Worm (Caenorhabditis elegans) whole organism, young adult: Measurements from ENCODE around the gene H34I24.1.

Source experiments
- B0035.1 ChIP-seq: sonication (generic microtip); optimal IDR thresholded peaks from 2 replicates; lab custom pipeline; 2016; ENCODE audit warnings: missing genetic modification characterization, mild to moderate bottlenecking, missing compliant biosample characterization, missing genotype, missing genetic modification reagents
- D2030.7 ChIP-seq: fragments of 200-800 bp; sonication (Bioruptor generic); IDR thresholded peaks from 2 replicates; pipeline ENCODE4 v1.3.6; 2022; ENCODE audit warnings: missing genetic modification reagents, missing genetic modification characterization, missing compliant biosample characterization
- F10E7.11 ChIP-seq: sonication (generic microtip); optimal IDR thresholded peaks from 2 replicates; lab custom pipeline; 2017; ENCODE audit warnings: mild to moderate bottlenecking, missing genetic modification characterization, moderate library complexity, missing compliant biosample characterization
- F33H1.4 ChIP-seq: fragments of 200-800 bp; sonication (Bioruptor generic); IDR thresholded peaks from 2 replicates; pipeline ENCODE4 v1.3.6; 2022; ENCODE audit warnings: missing genetic modification reagents, missing genetic modification characterization, missing compliant biosample characterization
- K11D2.4 ChIP-seq: fragments of 200-800 bp; sonication (Bioruptor generic); IDR thresholded peaks from 2 replicates; pipeline ENCODE4 v1.3.6; 2022; ENCODE audit warnings: missing genetic modification reagents, missing genetic modification characterization, missing compliant biosample characterization
- K12H6.12 ChIP-seq: fragments of 200-800 bp; sonication (Bioruptor generic); optimal IDR thresholded peaks from 2 replicates; lab custom pipeline; 2018; ENCODE audit warnings: mild to moderate bottlenecking, missing genetic modification characterization, missing compliant biosample characterization
- T07F8.4 ChIP-seq: sonication (generic microtip); optimal IDR thresholded peaks from 2 replicates; lab custom pipeline; 2016; ENCODE audit warnings: mild to moderate bottlenecking, missing genetic modification characterization, moderate library complexity, missing compliant biosample characterization
- Y53F4B.3 ChIP-seq: fragments of 200-800 bp; sonication (Bioruptor generic); IDR thresholded peaks from 2 replicates; pipeline ENCODE4 v1.3.6; 2022; ENCODE audit warnings: missing genetic modification reagents, missing genetic modification characterization, missing compliant biosample characterization
- atf-7 ChIP-seq: sonication (generic microtip); optimal IDR thresholded peaks from 2 replicates; lab custom pipeline; 2017; ENCODE audit warnings: mild to moderate bottlenecking, missing genetic modification characterization, missing compliant biosample characterization
- athp-1 ChIP-seq: sonication (generic microtip); optimal IDR thresholded peaks from 2 replicates; lab custom pipeline; 2017; ENCODE audit warnings: mild to moderate bottlenecking, missing genetic modification characterization, missing compliant biosample characterization
- attf-3 ChIP-seq: fragments of 200-800 bp; sonication (Bioruptor generic); conservative IDR thresholded peaks from 2 replicates; pipeline ENCODE4 v1.3.6; 2022; ENCODE audit warnings: missing genetic modification reagents, missing genetic modification characterization, missing compliant biosample characterization
- ceh-79 ChIP-seq: sonication (generic microtip); optimal IDR thresholded peaks from 2 replicates; lab custom pipeline; 2017; ENCODE audit warnings: mild to moderate bottlenecking, missing genetic modification characterization, missing compliant biosample characterization
- chd-7 ChIP-seq: sonication (generic microtip); optimal IDR thresholded peaks from 2 replicates; lab custom pipeline; 2016; ENCODE audit warnings: mild to moderate bottlenecking, missing genetic modification characterization, moderate library complexity, missing compliant biosample characterization
- dox-1 ChIP-seq: fragments of 200-800 bp; sonication (Bioruptor generic); IDR thresholded peaks from 2 replicates; pipeline ENCODE4 v1.3.6; 2022; ENCODE audit warnings: missing genetic modification reagents, missing genetic modification characterization, missing compliant biosample characterization
- dpff-1 ChIP-seq: sonication (generic microtip); optimal IDR thresholded peaks from 2 replicates; lab custom pipeline; 2017; ENCODE audit warnings: mild to moderate bottlenecking, missing genetic modification characterization, missing compliant biosample characterization
- dpl-1 ChIP-seq: fragments of 150-350 bp; optimal IDR thresholded peaks from 2 replicates; lab custom pipeline; 2014; ENCODE audit warnings: missing biosample characterization, missing genetic modification reagents, missing genetic modification characterization
- efl-1 ChIP-seq: fragments of 150-350 bp; optimal IDR thresholded peaks from 2 replicates; lab custom pipeline; 2014; ENCODE audit warnings: missing biosample characterization, missing genetic modification reagents, missing genetic modification characterization
- him-1 ChIP-seq: sonication (generic microtip); optimal IDR thresholded peaks from 2 replicates; lab custom pipeline; 2016; ENCODE audit warnings: missing genotype, missing genetic modification reagents, missing genetic modification characterization, missing compliant biosample characterization
- hlh-12 ChIP-seq: sonication (generic microtip); optimal IDR thresholded peaks from 2 replicates; lab custom pipeline; 2016; ENCODE audit warnings: missing genetic modification characterization, missing compliant biosample characterization
- hlh-26 ChIP-seq: fragments of 200-800 bp; sonication (Bioruptor generic); conservative IDR thresholded peaks from 2 replicates; pipeline ENCODE4 v1.3.6; 2022; ENCODE audit warnings: missing genetic modification reagents, missing genetic modification characterization, missing compliant biosample characterization
- hmg-1.2 ChIP-seq: fragments of 200-800 bp; sonication (Bioruptor generic); IDR thresholded peaks from 2 replicates; pipeline ENCODE4 v1.3.6; 2022; ENCODE audit warnings: missing genetic modification reagents, missing genetic modification characterization, missing compliant biosample characterization
- lsl-1 ChIP-seq: fragments of 200-800 bp; sonication (Bioruptor generic); optimal IDR thresholded peaks from 2 replicates; lab custom pipeline; 2018; ENCODE audit warnings: mild to moderate bottlenecking, missing genetic modification characterization, moderate library complexity, missing compliant biosample characterization
- lsy-27 ChIP-seq: sonication (generic microtip); optimal IDR thresholded peaks from 2 replicates; lab custom pipeline; 2017; ENCODE audit warnings: missing genetic modification characterization, mild to moderate bottlenecking, missing compliant biosample characterization, antibody characterized with exemption, missing genotype, borderline replicate concordance; ENCODE audit not compliant: insufficient read depth
- madf-10 ChIP-seq: sonication (generic microtip); optimal IDR thresholded peaks from 2 replicates; lab custom pipeline; 2016; ENCODE audit warnings: mild to moderate bottlenecking, missing genetic modification characterization, missing compliant biosample characterization
- mel-28 ChIP-seq: sonication (generic microtip); optimal IDR thresholded peaks from 2 replicates; lab custom pipeline; 2016; ENCODE audit warnings: borderline replicate concordance, mild to moderate bottlenecking, missing genetic modification characterization, missing compliant biosample characterization
- nfyb-1 ChIP-seq: fragments of 200-800 bp; sonication (Bioruptor generic); IDR thresholded peaks from 2 replicates; pipeline ENCODE4 v1.3.6; 2022; ENCODE audit warnings: missing genetic modification reagents, missing genetic modification characterization, missing compliant biosample characterization
- nhr-120 ChIP-seq: fragments of 200-800 bp; sonication (Bioruptor generic); IDR thresholded peaks from 2 replicates; pipeline ENCODE4 v1.3.6; 2022; ENCODE audit warnings: missing genetic modification characterization, missing compliant biosample characterization
- pbrm-1 ChIP-seq: fragments of 200-800 bp; sonication (Bioruptor generic); IDR thresholded peaks from 2 replicates; pipeline ENCODE4 v1.3.6; 2022; ENCODE audit warnings: missing genetic modification reagents, missing genetic modification characterization, missing compliant biosample characterization
- sptf-2 ChIP-seq: fragments of 200-800 bp; sonication (Bioruptor generic); optimal IDR thresholded peaks from 2 replicates; lab custom pipeline; 2018; ENCODE audit warnings: mild to moderate bottlenecking, missing genetic modification characterization, missing compliant biosample characterization
- tbx-9 ChIP-seq: sonication (generic microtip); optimal IDR thresholded peaks from 2 replicates; lab custom pipeline; 2016; ENCODE audit warnings: borderline replicate concordance, missing genetic modification characterization, inconsistent platforms, missing compliant biosample characterization
- tlf-1 ChIP-seq: fragments of 200-800 bp; sonication (Bioruptor generic); optimal IDR thresholded peaks from 2 replicates; lab custom pipeline; 2018; ENCODE audit warnings: mild to moderate bottlenecking, missing genetic modification characterization, missing compliant biosample characterization
- unc-62 ChIP-seq: fragments of 150-350 bp; optimal IDR thresholded peaks from 2 replicates; lab custom pipeline; 2014; ENCODE audit warnings: missing biosample characterization, missing genetic modification reagents, missing genetic modification characterization
- ztf-28 ChIP-seq: fragments of 200-800 bp; sonication (Bioruptor generic); IDR thresholded peaks from 2 replicates; pipeline ENCODE4 v1.3.6; 2022; ENCODE audit warnings: missing genetic modification reagents, missing genetic modification characterization, missing compliant biosample characterization
- ztf-3 ChIP-seq: fragments of 200-800 bp; sonication (Bioruptor generic); optimal IDR thresholded peaks from 2 replicates; lab custom pipeline; 2018; ENCODE audit warnings: mild to moderate bottlenecking, missing genetic modification characterization, missing compliant biosample characterization

H34I24.1 gene

DNA sequence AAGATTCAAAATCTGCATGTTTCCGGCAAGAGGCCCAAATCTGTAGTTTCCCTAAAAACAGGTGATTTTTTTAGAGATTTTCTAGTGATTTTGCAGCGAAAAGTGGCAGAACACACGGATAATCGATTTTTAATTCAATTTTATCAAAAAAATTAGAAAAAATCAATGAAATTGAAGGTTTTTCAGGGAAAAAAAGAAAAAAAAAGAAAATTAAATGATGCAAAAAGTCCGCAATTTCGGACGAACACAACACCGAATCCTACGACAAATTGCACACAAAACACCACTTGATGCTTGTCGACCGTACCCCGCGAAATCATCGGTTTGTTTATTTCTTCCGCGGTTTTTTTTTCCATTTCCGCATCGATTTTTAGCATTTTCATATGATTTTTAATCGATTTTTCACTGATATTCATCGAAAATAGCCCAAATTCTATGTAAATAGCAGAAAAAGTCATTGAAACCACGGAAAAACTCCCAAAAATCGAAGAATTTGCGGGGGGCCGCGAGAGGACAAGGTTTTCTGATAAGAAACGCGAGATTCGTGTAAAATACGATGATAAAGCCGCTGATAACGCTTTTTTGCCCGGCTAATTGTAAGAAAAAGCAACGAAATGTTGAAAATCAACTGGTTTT, 31.8 kb upstream of the H34I24.1 start, which contains the start of gene tufm-1 (continued):
- TF ChIP-seq him-1 (tag; lab: Kevin White, UChicago) (no peak), tbx-9 (tag; lab: Kevin White, UChicago) (no peak), athp-1 (tag; lab: Kevin White, UChicago) (no peak), K12H6.12 (tag; lab: Kevin White, UChicago) (no peak), hlh-12 (no peak), Y53F4B.3 (no peak), efl-1 (GFP tag; lab: Kevin White, UChicago) (peak; percentile 71), dox-1 (GFP tag; lab: Robert Waterston, UW) (no peak), pbrm-1 (GFP tag; lab: Robert Waterston, UW) (no peak), D2030.7 (GFP tag; lab: Robert Waterston, UW) (peak; percentile 18; the same call in 1 of the 2 replicates), F33H1.4 (GFP tag; lab: Robert Waterston, UW) (peak; percentile 53), atf-7 (tag; lab: Kevin White, UChicago) (no peak), T07F8.4 (tag; lab: Kevin White, UChicago) (no peak), nhr-120 (GFP tag; lab: Robert Waterston, UW) (no peak), lsl-1 (GFP tag; lab: Kevin White, UChicago) (peak; percentile 78), mel-28 (no peak), K11D2.4 (GFP tag; lab: Robert Waterston, UW) (no peak), B0035.1 (tag; lab: Kevin White, UChicago) (no peak), attf-3 (no peak), ceh-79 (no peak), ztf-28 (GFP tag; lab: Robert Waterston, UW) (0 out of 2 replicates have a peak, but pooled peaks have one; percentile 19), unc-62 (GFP tag; lab: Kevin White, UChicago) (no peak), sptf-2 (no peak), madf-10 (tag; lab: Kevin White, UChicago) (no peak), lsy-27 (tag; lab: Kevin White, UChicago) (no peak), F10E7.11 (no peak), dpl-1 (GFP tag; lab: Kevin White, UChicago) (peak; percentile 28), chd-7 (tag; lab: Kevin White, UChicago) (no peak), dpff-1 (tag; lab: Kevin White, UChicago) (no peak), ztf-3 (GFP tag; lab: Kevin White, UChicago) (no peak)

DNA sequence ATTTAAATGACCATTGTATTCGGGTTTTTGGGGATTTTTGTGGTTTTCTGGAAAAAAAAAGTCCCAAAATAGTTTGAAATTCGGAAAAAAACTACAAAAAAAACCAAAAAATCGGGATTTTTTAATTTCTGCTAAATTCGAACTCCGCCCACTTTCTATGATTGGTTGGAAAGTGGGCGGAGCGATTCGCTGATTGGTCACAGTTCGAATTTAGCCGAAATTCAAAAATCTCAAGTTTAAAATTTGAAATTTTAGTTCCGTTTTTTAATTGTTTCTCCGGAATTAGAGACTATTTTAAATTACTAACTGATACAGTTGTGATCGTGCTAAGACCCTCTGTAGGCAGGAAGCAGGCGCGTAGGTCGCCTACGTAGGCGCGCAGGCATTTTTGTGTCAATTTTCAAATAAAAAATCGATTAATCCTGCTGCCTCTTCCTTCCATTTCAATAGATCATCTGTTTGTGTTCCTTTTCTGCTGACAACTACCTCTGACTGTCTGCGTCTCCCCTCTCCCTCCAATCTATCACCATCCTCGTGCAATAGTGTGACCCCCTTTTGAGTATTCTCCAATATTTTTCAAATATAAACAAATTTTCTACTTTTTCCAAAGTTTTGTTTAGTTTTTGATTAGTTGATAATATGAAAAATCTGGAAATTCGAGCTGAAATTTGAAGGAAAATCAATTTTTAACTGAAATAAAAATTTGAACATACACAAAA, 30.5 kb upstream of the H34I24.1 start:
- TF ChIP-seq hmg-1.2 (GFP tag; lab: Robert Waterston, UW) (peak; percentile 94), nfyb-1 (GFP tag; lab: Robert Waterston, UW) (peak; percentile 91), tlf-1 (no peak)

DNA sequence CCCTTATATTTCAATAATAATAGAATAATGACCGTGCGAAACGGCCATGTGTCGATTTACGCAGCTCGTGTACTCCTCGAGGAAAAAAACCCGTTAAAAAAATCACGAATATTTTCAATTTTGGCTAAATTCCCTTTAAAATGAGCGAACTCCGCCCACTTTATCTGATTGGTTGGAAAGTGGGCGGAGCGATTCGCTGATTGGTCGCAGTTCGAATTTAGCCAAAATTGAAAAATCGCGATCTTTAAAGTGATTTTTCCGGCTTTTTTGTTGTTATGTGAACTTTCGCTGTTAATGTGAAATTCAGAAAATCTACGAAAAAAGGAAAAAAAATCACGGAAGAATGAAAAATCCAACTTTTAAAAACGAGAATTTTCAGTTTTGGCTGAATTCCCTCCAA, 29.0 kb upstream of the H34I24.1 start:
- TF ChIP-seq hlh-26 (no peak), nfyb-1 (GFP tag; lab: Robert Waterston, UW) (peak; percentile 31; the same call in 1 of the 2 replicates)
- TF ChIP-seq, all 124 proteins: peak for 1
